Worm (Caenorhabditis elegans): ENCODE data around the gene ztf-9.

DNA sequence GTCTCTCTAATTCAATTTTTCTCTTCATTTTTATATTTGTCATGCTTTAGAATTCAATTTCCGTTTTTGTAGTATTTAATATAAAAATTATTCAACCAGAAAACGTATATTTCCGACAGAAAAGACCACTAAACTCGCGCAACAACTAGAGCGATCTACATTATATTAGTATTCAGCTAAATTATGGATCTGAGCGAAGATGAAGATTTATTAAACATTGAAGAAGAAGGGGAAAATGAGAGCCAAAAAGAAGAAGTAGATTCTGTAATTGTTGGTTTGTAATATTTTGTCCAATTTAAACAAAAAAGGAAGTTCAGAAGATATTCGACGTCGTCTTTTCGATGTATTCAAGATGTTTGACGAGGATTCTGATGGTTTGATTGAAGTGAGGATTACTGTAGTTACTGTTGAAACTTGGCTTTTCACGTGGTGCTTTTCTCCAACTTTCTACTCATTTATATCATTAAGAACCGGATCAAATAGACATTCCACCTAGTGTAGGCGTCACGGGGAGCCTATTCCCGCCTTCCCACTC lies 42.0 kb upstream of the ztf-9 start, which contains the start of gene cal-7:
- TF ChIP-seq elt-1 (tag; optimal IDR thresholded peaks at IDR 0.05; ENCODE audit: borderline replicate concordance, insufficient read depth): no peak
- no peak for TF ChIP-seq drap-1 (GFP tag; optimal IDR thresholded peaks at IDR 0.05)
- TF ChIP-seq nhr-76 (tag; optimal IDR thresholded peaks at IDR 0.05): no peak
- TF ChIP-seq unc-39 (tag; optimal IDR thresholded peaks at IDR 0.05): no peak
- TF ChIP-seq snpc-4 (tag; optimal IDR thresholded peaks at IDR 0.05): no peak
- no peak for TF ChIP-seq nhr-237 (tag; optimal IDR thresholded peaks at IDR 0.05)
- TF ChIP-seq unc-62 (GFP tag; optimal IDR thresholded peaks at IDR 0.05): no peak
- TF ChIP-seq ceh-43 (GFP tag; optimal IDR thresholded peaks at IDR 0.05): no peak
- TF ChIP-seq lsy-2 (tag; optimal IDR thresholded peaks at IDR 0.05): no peak

All from whole organism, mixed stage, embryonic.